Fruit fly (Drosophila melanogaster) whole organism, embryonic: ENCODE results near the gene dbo.

Source experiments
- Ada2b ChIP-seq: fragments of 200-800 bp; sonication (Bioruptor generic); IDR thresholded peaks from 2 replicates; pipeline ENCODE4 v1.3.6; 2022; ENCODE audit warnings: missing biosample characterization, missing genetic modification characterization
- CG10267 ChIP-seq: fragments of 200-800 bp; sonication (Bioruptor generic); optimal IDR thresholded peaks from 2 replicates; lab custom pipeline; 2018; ENCODE audit warnings: missing biosample characterization, mild to moderate bottlenecking, missing genetic modification characterization, moderate library complexity
- CG12155 ChIP-seq: fragments of 200-800 bp; sonication (Bioruptor generic); optimal IDR thresholded peaks from 3 replicates; lab custom pipeline; 2016; ENCODE audit warnings: missing biosample characterization, missing genetic modification characterization
- CG12391 ChIP-seq: fragments of 200-800 bp; sonication (Bioruptor generic); optimal IDR thresholded peaks from 3 replicates; lab custom pipeline; 2018; ENCODE audit warnings: missing biosample characterization, mild to moderate bottlenecking, missing genetic modification characterization, moderate library complexity
- CG13287 ChIP-seq: fragments of 200-800 bp; sonication (Bioruptor generic); IDR thresholded peaks from 2 replicates; pipeline ENCODE4 v1.3.6; 2022; ENCODE audit warnings: missing biosample characterization, missing genetic modification characterization; ENCODE audit not compliant: partially characterized antibody
- CG14710 ChIP-seq: fragments of 200-800 bp; sonication (Bioruptor generic); optimal IDR thresholded peaks from 3 replicates; lab custom pipeline; 2019; ENCODE audit warnings: missing biosample characterization, mild to moderate bottlenecking, missing genetic modification characterization, moderate library complexity
- CG14860 ChIP-seq: fragments of 200-800 bp; sonication (Bioruptor generic); IDR thresholded peaks from 3 replicates; pipeline ENCODE4 v1.3.6; 2022; ENCODE audit warnings: missing biosample characterization, missing genetic modification characterization; ENCODE audit not compliant: partially characterized antibody
- CG1602 ChIP-seq: fragments of 200-800 bp; sonication (Bioruptor generic); optimal IDR thresholded peaks from 3 replicates; lab custom pipeline; 2016; ENCODE audit warnings: missing biosample characterization, missing genetic modification characterization
- CG1603 ChIP-seq: fragments of 200-800 bp; sonication (Bioruptor generic); optimal IDR thresholded peaks from 2 replicates; lab custom pipeline; 2019; ENCODE audit warnings: missing biosample characterization, mild to moderate bottlenecking, missing genetic modification characterization, moderate library complexity
- CG16813 ChIP-seq: fragments of 200-800 bp; sonication (Bioruptor generic); IDR thresholded peaks from 3 replicates; pipeline ENCODE4 v1.3.6; 2022; ENCODE audit warnings: missing biosample characterization, missing genetic modification characterization; ENCODE audit not compliant: partially characterized antibody
- CG42726 ChIP-seq: fragments of 200-800 bp; sonication (Bioruptor generic); IDR thresholded peaks from 2 replicates; pipeline ENCODE4 v1.3.6; 2022; ENCODE audit warnings: missing biosample characterization, missing genetic modification characterization; ENCODE audit not compliant: partially characterized antibody
- CG8290 ChIP-seq, 3 experiments: fragments of 200-800 bp; sonication (Bioruptor generic); optimal IDR thresholded peaks; 2 replicates each; lab custom pipeline; 2016 to 2019; ENCODE audit warnings: missing biosample characterization in 3 of 3, missing genetic modification characterization in 3 of 3, mild to moderate bottlenecking in 2 of 3, moderate library complexity in 1 of 3
- CoRest ChIP-seq: fragments of 200-800 bp; sonication (Bioruptor generic); optimal IDR thresholded peaks from 3 replicates; lab custom pipeline; 2018; ENCODE audit warnings: missing biosample characterization, mild to moderate bottlenecking, missing genetic modification characterization, moderate library complexity
- D19A ChIP-seq: fragments of 200-800 bp; optimal IDR thresholded peaks from 3 replicates; lab custom pipeline; 2019; ENCODE audit warnings: missing biosample characterization, mild to moderate bottlenecking, missing genetic modification characterization, moderate library complexity
- Dp ChIP-seq: fragments of 200-800 bp; sonication (Bioruptor generic); optimal IDR thresholded peaks from 2 replicates; lab custom pipeline; 2018; ENCODE audit warnings: missing biosample characterization, mild to moderate bottlenecking, missing genetic modification characterization, moderate library complexity
- Ets97D ChIP-seq: fragments of 200-800 bp; sonication (Bioruptor generic); optimal IDR thresholded peaks from 3 replicates; lab custom pipeline; 2016; ENCODE audit warnings: missing biosample characterization, missing genetic modification characterization
- Lhr ChIP-seq: fragments of 200-800 bp; sonication (Bioruptor generic); optimal IDR thresholded peaks from 3 replicates; lab custom pipeline; 2017; ENCODE audit warnings: mild to moderate bottlenecking, missing biosample characterization, missing genetic modification reagents, missing genetic modification characterization
- Lim3 ChIP-seq: fragments of 200-800 bp; sonication (Bioruptor generic); IDR thresholded peaks from 2 replicates; pipeline ENCODE4 v1.3.6; 2022; ENCODE audit warnings: missing biosample characterization, missing genetic modification characterization
- MESR4 ChIP-seq: fragments of 200-800 bp; sonication (Bioruptor generic); optimal IDR thresholded peaks from 2 replicates; lab custom pipeline; 2018; ENCODE audit warnings: missing biosample characterization, mild to moderate bottlenecking, missing genetic modification characterization, moderate library complexity
- Med ChIP-seq: fragments of 200-800 bp; sonication (Bioruptor generic); peaks from one replicate; lab custom pipeline; 2016; ENCODE audit warnings: missing biosample characterization, missing genetic modification characterization, mild to moderate bottlenecking, inconsistent platforms, moderate library complexity
- Opbp ChIP-seq: fragments of 200-800 bp; sonication (Bioruptor generic); IDR thresholded peaks from 3 replicates; pipeline ENCODE4 v1.3.6; 2022; ENCODE audit warnings: missing biosample characterization, missing genetic modification characterization; ENCODE audit not compliant: partially characterized antibody
- Scr ChIP-seq: fragments of 200-800 bp; sonication (Bioruptor generic); IDR thresholded peaks from 2 replicates; pipeline ENCODE4 v1.3.6; 2022; ENCODE audit warnings: missing biosample characterization, missing genetic modification characterization; ENCODE audit not compliant: partially characterized antibody
- Ssrp ChIP-seq: fragments of 200-800 bp; sonication (Bioruptor generic); optimal IDR thresholded peaks from 2 replicates; lab custom pipeline; 2018; ENCODE audit warnings: missing biosample characterization, mild to moderate bottlenecking, missing genetic modification characterization, moderate library complexity
- amos ChIP-seq: fragments of 200-800 bp; sonication (Bioruptor generic); IDR thresholded peaks from 2 replicates; pipeline ENCODE4 v1.3.6; 2022; ENCODE audit warnings: missing biosample characterization, missing genetic modification characterization; ENCODE audit not compliant: partially characterized antibody
- ato ChIP-seq: fragments of 200-800 bp; sonication (Bioruptor generic); IDR thresholded peaks from 2 replicates; pipeline ENCODE4 v1.3.6; 2022; ENCODE audit warnings: missing biosample characterization, missing genetic modification characterization; ENCODE audit not compliant: partially characterized antibody
- bbx ChIP-seq: fragments of 200-800 bp; sonication (Bioruptor generic); IDR thresholded peaks from 2 replicates; pipeline ENCODE4 v1.3.6; 2022; ENCODE audit warnings: missing biosample characterization, missing genetic modification characterization; ENCODE audit not compliant: partially characterized antibody
- cg ChIP-seq: fragments of 200-800 bp; sonication (Bioruptor generic); optimal IDR thresholded peaks from 3 replicates; lab custom pipeline; 2019; ENCODE audit warnings: missing biosample characterization, mild to moderate bottlenecking, missing genetic modification characterization, moderate library complexity
- chif ChIP-seq, 2 experiments: fragments of 200-800 bp; sonication (Bioruptor generic); optimal IDR thresholded peaks; 3 replicates each; lab custom pipeline; 2016; ENCODE audit warnings: missing biosample characterization in 2 of 2, missing genetic modification characterization in 2 of 2
- chinmo ChIP-seq: fragments of 200-800 bp; sonication (Bioruptor generic); IDR thresholded peaks from 4 replicates; pipeline ENCODE4 v1.3.6; 2022; ENCODE audit warnings: missing biosample characterization, missing genetic modification characterization; ENCODE audit not compliant: partially characterized antibody
- dmrt99B ChIP-seq: fragments of 200-800 bp; sonication (Bioruptor generic); optimal IDR thresholded peaks from 2 replicates; lab custom pipeline; 2018; ENCODE audit warnings: missing biosample characterization, mild to moderate bottlenecking, missing genetic modification characterization, moderate library complexity
- eve ChIP-seq, 2 experiments: fragments of >200 bp; optimal IDR thresholded peaks; 2 replicates each; lab custom pipeline; 2017; ENCODE audit warnings: missing biosample characterization in 2 of 2, missing genetic modification characterization in 2 of 2
- fd102C ChIP-seq: fragments of 200-800 bp; sonication (Bioruptor generic); optimal IDR thresholded peaks from 2 replicates; lab custom pipeline; 2018; ENCODE audit warnings: missing biosample characterization, mild to moderate bottlenecking, missing genetic modification characterization, moderate library complexity
- hbn ChIP-seq: fragments of 200-800 bp; sonication (Bioruptor generic); IDR thresholded peaks from 2 replicates; pipeline ENCODE4 v1.3.6; 2022; ENCODE audit warnings: missing biosample characterization, missing genetic modification characterization; ENCODE audit not compliant: partially characterized antibody
- her ChIP-seq: fragments of 200-800 bp; sonication (Bioruptor generic); optimal IDR thresholded peaks from 2 replicates; lab custom pipeline; 2016; ENCODE audit warnings: missing biosample characterization, missing genetic modification characterization
- insv ChIP-seq, 2 experiments: fragments of 200-800 bp; sonication (Bioruptor generic); optimal IDR thresholded peaks; 3 replicates each; lab custom pipeline; 2016 to 2018; ENCODE audit warnings: missing biosample characterization in 2 of 2, missing genetic modification characterization in 2 of 2
- klu ChIP-seq: fragments of 200-800 bp; sonication (Bioruptor generic); IDR thresholded peaks from 2 replicates; pipeline ENCODE4 v1.3.6; 2022; ENCODE audit warnings: missing biosample characterization, missing genetic modification characterization
- nerfin-2 ChIP-seq: fragments of 200-800 bp; sonication (Bioruptor generic); IDR thresholded peaks from 2 replicates; pipeline ENCODE4 v1.3.6; 2022; ENCODE audit warnings: missing biosample characterization, missing genetic modification characterization; ENCODE audit not compliant: partially characterized antibody
- pzg ChIP-seq: fragments of 200-800 bp; sonication (Bioruptor generic); optimal IDR thresholded peaks from 3 replicates; lab custom pipeline; 2018; ENCODE audit warnings: missing biosample characterization, mild to moderate bottlenecking, missing genetic modification characterization, moderate library complexity
- schlank ChIP-seq: fragments of 200-800 bp; sonication (Bioruptor generic); optimal IDR thresholded peaks from 2 replicates; lab custom pipeline; 2018; ENCODE audit warnings: missing biosample characterization, mild to moderate bottlenecking, missing genetic modification characterization
- slou ChIP-seq: fragments of 200-800 bp; sonication (Bioruptor generic); optimal IDR thresholded peaks from 3 replicates; lab custom pipeline; 2016; ENCODE audit warnings: missing biosample characterization, missing genetic modification characterization
- sna ChIP-seq: fragments of 200-800 bp; sonication (Bioruptor generic); IDR thresholded peaks from 2 replicates; pipeline ENCODE4 v1.3.6; 2022; ENCODE audit warnings: missing biosample characterization, missing genetic modification characterization; ENCODE audit not compliant: partially characterized antibody
- stwl ChIP-seq: fragments of 200-800 bp; sonication (Bioruptor generic); optimal IDR thresholded peaks from 3 replicates; lab custom pipeline; 2018; ENCODE audit warnings: missing biosample characterization, mild to moderate bottlenecking, missing genetic modification characterization, moderate library complexity
- tll ChIP-seq, 2 experiments: fragments of 200-800 bp in 1 of 2; fragments of >200 bp in 1 of 2; sonication (Bioruptor generic) in 1 of 2; optimal IDR thresholded peaks; 2 replicates each; lab custom pipeline; 2017 to 2019; ENCODE audit warnings: missing biosample characterization in 2 of 2, missing genetic modification characterization in 2 of 2, mild to moderate bottlenecking in 1 of 2, moderate library complexity in 1 of 2
- tna ChIP-seq: fragments of 200-800 bp; sonication (Bioruptor generic); IDR thresholded peaks from 2 replicates; pipeline ENCODE4 v1.3.6; 2022; ENCODE audit warnings: missing biosample characterization, missing genetic modification characterization; ENCODE audit not compliant: partially characterized antibody
- trh ChIP-seq: fragments of 200-800 bp; sonication (Bioruptor generic); optimal IDR thresholded peaks from 2 replicates; lab custom pipeline; 2016; ENCODE audit warnings: missing biosample characterization, missing genetic modification characterization
- vvl ChIP-seq: fragments of 200-800 bp; sonication (Bioruptor generic); IDR thresholded peaks from 2 replicates; pipeline ENCODE4 v1.3.6; 2022; ENCODE audit warnings: missing biosample characterization, missing genetic modification characterization
- zen2 ChIP-seq: fragments of 200-800 bp; sonication (Bioruptor generic); IDR thresholded peaks from 3 replicates; pipeline ENCODE4 v1.3.6; 2022; ENCODE audit warnings: missing biosample characterization, missing genetic modification characterization; ENCODE audit not compliant: partially characterized antibody

The dbo gene

dm6 chr3L:15816714-15817113 lies 10.0 kb upstream of the dbo start, which contains the start of gene CkIIalpha-i1:
Gene CkIIalpha-i1, plus strand, starts transcription at chr3L:15816979.
- peak; percentile 75; the same call in 1 of the 2 replicates for TF ChIP-seq CG42726 (GFP tag; lab: Robert Waterston, UW)
- TF ChIP-seq Med: peak; percentile 21
- no peak for TF ChIP-seq Ssrp (tag; lab: Kevin White, UChicago)
- TF ChIP-seq D19A (tag; lab: Kevin White, UChicago): no peak
- TF ChIP-seq CG8290 (GFP tag; optimal IDR thresholded peaks at IDR 0.05; lab: Kevin White, UChicago): peak; percentile 91
- peak; percentile 83 to 95 for TF ChIP-seq CG8290 (tag; optimal IDR thresholded peaks at IDR 0.05; lab: Kevin White, UChicago)
- TF ChIP-seq Scr (GFP tag; lab: Robert Waterston, UW): peak; percentile 94
- TF ChIP-seq CG1602 (GFP tag; lab: Kevin White, UChicago): no peak
- peak; percentile 36 for TF ChIP-seq CG12391
- peak; percentile 26 for TF ChIP-seq CG1603 (tag; lab: Kevin White, UChicago)
- peak; percentile 91 for TF ChIP-seq hbn (GFP tag; lab: Robert Waterston, UW)
- TF ChIP-seq klu (GFP tag; lab: Robert Waterston, UW): no peak
- peak; percentile 100 for TF ChIP-seq nerfin-2 (GFP tag; lab: Robert Waterston, UW)
- TF ChIP-seq Lhr (GFP tag; lab: Kevin White, UChicago): peak; percentile 57
- peak; percentile 99 for TF ChIP-seq ato (GFP tag; lab: Robert Waterston, UW)
- peak; percentile 96; the same call in 2 of the 3 replicates for TF ChIP-seq Opbp
- peak; percentile 98 for TF ChIP-seq CG13287 (GFP tag; lab: Robert Waterston, UW)
- TF ChIP-seq zen2: peak; percentile 97; the same call in 2 of the 3 replicates
- peak; percentile 5 for TF ChIP-seq CG10267 (tag; lab: Kevin White, UChicago)
- TF ChIP-seq slou (GFP tag; lab: Kevin White, UChicago): no peak
- peak; percentile 97 for TF ChIP-seq CG16813
- TF ChIP-seq CG14860 (GFP tag; lab: Robert Waterston, UW): peak; percentile 99
- TF ChIP-seq sna: peak; percentile 98
- TF ChIP-seq amos: peak; percentile 90
- TF ChIP-seq CG14710: peak; percentile 11
- TF ChIP-seq tna (GFP tag; lab: Robert Waterston, UW): peak; percentile 99
- TF ChIP-seq trh (GFP tag; lab: Kevin White, UChicago): no peak
- TF ChIP-seq tll (GFP tag; optimal IDR thresholded peaks at IDR 0.05; lab: Kevin White, UChicago): peak in 1 of 2 experiments; percentile 3
- TF ChIP-seq chinmo (GFP tag; lab: Robert Waterston, UW): peak; percentile 87
- TF ChIP-seq eve (GFP tag; optimal IDR thresholded peaks at IDR 0.05; lab: Kevin White, UChicago): peak in 1 of 2 experiments; percentile 57
- peak; percentile 89 for TF ChIP-seq stwl
- no peak for TF ChIP-seq cg (GFP tag; lab: Kevin White, UChicago)
- peak; percentile 46 for TF ChIP-seq pzg (GFP tag; lab: Kevin White, UChicago)
- peak; percentile 6 for TF ChIP-seq MESR4 (GFP tag; lab: Kevin White, UChicago)
- no peak for TF ChIP-seq Ada2b (GFP tag; lab: Robert Waterston, UW)
- no peak for TF ChIP-seq chif (GFP tag; optimal IDR thresholded peaks at IDR 0.05; lab: Kevin White, UChicago)
- no peak for TF ChIP-seq CG12155
- no peak for TF ChIP-seq insv (GFP tag; optimal IDR thresholded peaks at IDR 0.05; lab: Kevin White, UChicago)
- TF ChIP-seq CoRest: peak; percentile 11
- peak; percentile 49 for TF ChIP-seq Dp (GFP tag; lab: Kevin White, UChicago)
- TF ChIP-seq her (GFP tag; lab: Kevin White, UChicago): no peak
- TF ChIP-seq bbx (GFP tag; lab: Robert Waterston, UW): peak; percentile 98
- TF ChIP-seq schlank (tag; lab: Kevin White, UChicago): no peak
- TF ChIP-seq Ets97D (GFP tag; lab: Kevin White, UChicago): peak; percentile 3
- no peak for TF ChIP-seq dmrt99B
- TF ChIP-seq vvl: peak; percentile 53
- TF ChIP-seq Lim3 (GFP tag; lab: Robert Waterston, UW): no peak
- TF ChIP-seq fd102C (GFP tag; lab: Kevin White, UChicago): no peak
